Fruit fly (Drosophila melanogaster): ENCODE results near the gene alphaTub85E.

alphaTub85E gene

DNA sequence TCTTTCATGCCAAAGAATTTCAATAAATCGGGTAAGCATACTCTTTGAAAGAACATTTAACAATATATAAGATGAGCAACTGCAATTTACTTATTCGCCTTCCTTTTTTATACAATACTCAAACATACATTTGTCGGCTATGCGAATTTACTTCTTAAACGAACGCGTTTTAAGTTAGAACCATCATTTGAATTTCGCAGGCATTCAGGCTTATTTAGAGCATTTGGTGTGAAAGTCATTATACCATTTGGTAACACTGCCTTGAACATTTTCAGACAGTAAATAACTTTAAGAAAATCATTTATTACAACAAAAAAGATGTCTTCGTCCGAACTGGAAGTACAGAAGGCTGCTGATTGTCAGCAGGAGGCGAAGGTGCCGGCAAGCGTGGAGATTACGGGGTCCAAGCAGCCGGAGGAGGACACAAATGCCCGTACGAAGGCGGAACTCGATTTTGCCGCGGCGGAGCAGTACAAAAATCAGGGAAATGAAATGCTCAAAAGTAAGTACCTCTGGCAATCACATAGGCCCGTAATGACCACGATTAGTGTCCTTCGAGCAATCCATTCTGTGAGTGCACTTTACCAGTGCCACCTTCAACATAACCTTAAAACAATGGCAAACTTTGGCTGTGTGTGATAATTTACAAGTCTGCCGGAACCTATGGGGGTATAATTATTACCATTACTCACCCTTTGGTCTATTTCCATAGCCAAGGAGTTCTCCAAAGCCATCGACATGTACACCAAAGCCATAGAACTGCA, 15.0 kb upstream of the alphaTub85E start (continued):
- no peak for TF ChIP-seq HHEX (GFP tag; optimal IDR thresholded peaks at IDR 0.05)
- no peak for TF ChIP-seq CG11398 (GFP tag; optimal IDR thresholded peaks at IDR 0.05)
- TF ChIP-seq Stat92E (GFP tag; optimal IDR thresholded peaks at IDR 0.05) = no peak
- peak; percentile 18 for TF ChIP-seq sens (GFP tag)
- TF ChIP-seq mam (GFP tag; optimal IDR thresholded peaks at IDR 0.05) = no peak
- TF ChIP-seq YL-1 (GFP tag; optimal IDR thresholded peaks at IDR 0.05) = no peak
- TF ChIP-seq Chrac-16 (GFP tag; optimal IDR thresholded peaks at IDR 0.05) = no peak
- TF ChIP-seq pum (GFP tag; optimal IDR thresholded peaks at IDR 0.05) = no peak
- TF ChIP-seq pb (GFP tag; optimal IDR thresholded peaks at IDR 0.05) = no peak
- no peak for TF ChIP-seq ind (GFP tag; optimal IDR thresholded peaks at IDR 0.05)
- no peak for TF ChIP-seq CG7556 (GFP tag; optimal IDR thresholded peaks at IDR 0.05)
- TF ChIP-seq Spps (tag; optimal IDR thresholded peaks at IDR 0.05) = no peak
- no peak for TF ChIP-seq prd (optimal IDR thresholded peaks at IDR 0.05)
- no peak for TF ChIP-seq prd (GFP tag; IDR thresholded peaks at IDR 0.05)
- no peak for TF ChIP-seq Asciz (GFP tag; optimal IDR thresholded peaks at IDR 0.05)
- TF ChIP-seq vvl (GFP tag; IDR thresholded peaks at IDR 0.05) = no peak
- TF ChIP-seq ara (GFP tag; IDR thresholded peaks at IDR 0.05) = no peak
- TF ChIP-seq CG5245 (GFP tag; optimal IDR thresholded peaks at IDR 0.05) = no peak
- no peak for TF ChIP-seq C15 (GFP tag; IDR thresholded peaks at IDR 0.05)
- no peak for TF ChIP-seq CG32532 (GFP tag; IDR thresholded peaks at IDR 0.05)

DNA sequence ATGACTTTTGCATAAGTTTGCCTTT, 14.6 kb upstream of the alphaTub85E start, which contains the start of gene PpD3:
Gene PpD3, plus strand, starts transcription at position 1 of the 25 bp plus-strand sequence.
- peak; percentile 42 for TF ChIP-seq BEAF-32 (GFP tag; optimal IDR thresholded peaks at IDR 0.05)
- no peak for TF ChIP-seq Mes4 (GFP tag; optimal IDR thresholded peaks at IDR 0.05)

DNA sequence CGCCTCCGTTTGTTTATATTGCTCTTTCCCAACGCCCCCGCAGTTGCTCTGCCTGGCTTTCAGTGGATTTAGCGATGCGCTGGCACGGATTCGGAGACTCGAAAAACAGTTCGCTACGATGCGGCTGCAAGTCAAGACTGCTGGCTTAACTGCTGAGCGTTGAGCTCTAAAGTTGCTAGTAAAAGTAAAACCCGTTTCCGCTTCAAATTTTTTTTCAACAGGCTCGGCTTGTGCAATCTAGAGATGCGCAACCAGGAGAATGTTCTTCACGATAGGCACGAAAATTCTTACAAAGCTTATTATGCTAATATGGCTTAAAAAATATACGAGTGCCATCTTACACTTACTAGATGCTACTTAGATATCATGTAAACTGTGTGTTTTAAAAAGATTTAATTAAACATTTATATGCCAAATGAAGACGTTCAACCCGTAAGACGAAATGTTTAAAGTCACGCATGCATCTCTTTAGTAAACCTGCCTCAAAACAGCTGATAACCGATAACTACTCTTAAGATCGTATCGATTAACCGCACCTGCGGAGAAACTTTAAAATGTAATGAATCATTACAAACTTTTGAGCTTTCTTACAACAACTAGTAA, 14.3 kb upstream of the alphaTub85E start, which contains the start of gene CG12948:
Gene CG12948, minus strand, starts transcription at position 473 of the 603 bp plus-strand sequence.
- TF ChIP-seq Rx (GFP tag; IDR thresholded peaks at IDR 0.05) (no peak), Spps (tag; optimal IDR thresholded peaks at IDR 0.05) (peak; percentile 4), ase (GFP tag; IDR thresholded peaks at IDR 0.05) (no peak), CG12942 (GFP tag; optimal IDR thresholded peaks at IDR 0.05) (no peak), jumu (GFP tag; optimal IDR thresholded peaks at IDR 0.05) (peak; percentile 10), Nf-YB (GFP tag; optimal IDR thresholded peaks at IDR 0.05) (peak; percentile 17), ftz-f1 (GFP tag; optimal IDR thresholded peaks at IDR 0.05) (no peak), Sry-δ (GFP tag; optimal IDR thresholded peaks at IDR 0.05) (peak; percentile 83), CG31441 (GFP tag; IDR thresholded peaks at IDR 0.05) (no peak; the same call in 1 of the 2 replicates), Sox100B (GFP tag; optimal IDR thresholded peaks at IDR 0.05) (no peak), az2 (GFP tag; optimal IDR thresholded peaks at IDR 0.05) (peak; percentile 3), bbx (GFP tag; IDR thresholded peaks at IDR 0.05; ENCODE audit: partially characterized antibody) (peak; percentile 75), ewg (GFP tag; optimal IDR thresholded peaks at IDR 0.05) (no peak), CG8924 (tag; optimal IDR thresholded peaks at IDR 0.05) (peak; percentile 64), zen2 (GFP tag; IDR thresholded peaks at IDR 0.05; ENCODE audit: partially characterized antibody) (peak; percentile 76; the same call in 1 of the 3 replicates), CG13624 (GFP tag; optimal IDR thresholded peaks at IDR 0.05) (peak; percentile 66), nerfin-1 (tag; optimal IDR thresholded peaks at IDR 0.05) (peak; percentile 49), fd96Cb (tag; optimal IDR thresholded peaks at IDR 0.05) (peak; percentile 3), ttk (GFP tag; IDR thresholded peaks at IDR 0.05) (no peak), slou (GFP tag; optimal IDR thresholded peaks at IDR 0.05) (no peak), HmgZ (tag; optimal IDR thresholded peaks at IDR 0.05) (peak; percentile 63), Sox102F (GFP tag; optimal IDR thresholded peaks at IDR 0.05) (no peak), fd102C (GFP tag; optimal IDR thresholded peaks at IDR 0.05) (no peak), ind (GFP tag; optimal IDR thresholded peaks at IDR 0.05) (peak; percentile 45), CG6689 (GFP tag; IDR thresholded peaks at IDR 0.05) (no peak), gsb-n (tag; optimal IDR thresholded peaks at IDR 0.05) (no peak), CG14965 (GFP tag; optimal IDR thresholded peaks at IDR 0.05; ENCODE audit: borderline replicate concordance) (no peak), dysf (GFP tag; IDR thresholded peaks at IDR 0.05) (peak; percentile 67; the same call in 2 of the 3 replicates), ranshi (GFP tag; IDR thresholded peaks at IDR 0.05) (no peak; the same call in 1 of the 2 replicates)

Data from whole organism, embryonic.